Fruit fly (Drosophila melanogaster): Measurements from ENCODE around the gene CG18476.

CG18476 gene

dm6 chr3R:11678016-11678415, at the start of gene CG18476 (continued):
- TF ChIP-seq sim (GFP tag; IDR thresholded peaks at IDR 0.05), result peak; percentile 67; the same call in 1 of the 2 replicates
- peak; percentile 73 for TF ChIP-seq Adf1 (GFP tag; IDR thresholded peaks at IDR 0.05)
- peak; percentile 94 for TF ChIP-seq grau (tag; optimal IDR thresholded peaks at IDR 0.05)
- TF ChIP-seq gro (GFP tag; optimal IDR thresholded peaks at IDR 0.05), result peak; percentile 80
- TF ChIP-seq CG7372 (GFP tag; IDR thresholded peaks at IDR 0.05), result peak; percentile 95
- TF ChIP-seq sqz (GFP tag; optimal IDR thresholded peaks at IDR 0.05), result no peak
- TF ChIP-seq CG11093 (GFP tag; IDR thresholded peaks at IDR 0.05), result peak; percentile 86
- peak; percentile 96 for TF ChIP-seq sens (GFP tag)
- peak; percentile 92 for TF ChIP-seq CG32772 (GFP tag; IDR thresholded peaks at IDR 0.05)
- TF ChIP-seq CG9609 (GFP tag; optimal IDR thresholded peaks at IDR 0.05), result peak; percentile 61
- peak; percentile 93 for TF ChIP-seq tap (tag; optimal IDR thresholded peaks at IDR 0.05)
- TF ChIP-seq Dip2 (GFP tag; IDR thresholded peaks at IDR 0.05), result no peak; the same call in 1 of the 2 replicates
- TF ChIP-seq CG7928 (GFP tag; optimal IDR thresholded peaks at IDR 0.05), result peak; percentile 60
- peak; percentile 88 for TF ChIP-seq CG13775 (GFP tag; optimal IDR thresholded peaks at IDR 0.05)
- no peak for TF ChIP-seq Opbp (GFP tag; IDR thresholded peaks at IDR 0.05; ENCODE audit: partially characterized antibody)
- TF ChIP-seq E2f1 (GFP tag; IDR thresholded peaks at IDR 0.05), result peak; percentile 95
- TF ChIP-seq CG3847 (GFP tag; IDR thresholded peaks at IDR 0.05), result peak; percentile 91
- peak; percentile 96 for TF ChIP-seq Ada2b (GFP tag; IDR thresholded peaks at IDR 0.05)
- peak; percentile 76 for TF ChIP-seq CG6813 (GFP tag; optimal IDR thresholded peaks at IDR 0.05)
- peak; percentile 97 for TF ChIP-seq gem (tag; optimal IDR thresholded peaks at IDR 0.05)
- TF ChIP-seq CG11560 (tag; IDR thresholded peaks at IDR 0.05), result peak; percentile 69
- TF ChIP-seq ash1 (GFP tag; optimal IDR thresholded peaks at IDR 0.05), result no peak
- TF ChIP-seq CG18619 (GFP tag; optimal IDR thresholded peaks at IDR 0.05), result peak; percentile 82
- peak; percentile 91 for TF ChIP-seq ttk (GFP tag; IDR thresholded peaks at IDR 0.05)
- TF ChIP-seq CG32532 (GFP tag; IDR thresholded peaks at IDR 0.05), result peak; percentile 96
- TF ChIP-seq Elba2 (GFP tag; optimal IDR thresholded peaks at IDR 0.05), result peak; percentile 38
- peak; percentile 91 for TF ChIP-seq ind (GFP tag; optimal IDR thresholded peaks at IDR 0.05)
- peak; percentile 62 for TF ChIP-seq sens-2 (GFP tag; IDR thresholded peaks at IDR 0.05)
- peak; percentile 91 for TF ChIP-seq Hsf (GFP tag; optimal IDR thresholded peaks at IDR 0.05)
- TF ChIP-seq MBD-R2 (GFP tag; IDR thresholded peaks at IDR 0.05), result peak; percentile 90
- peak; percentile 94 for TF ChIP-seq CG15269 (tag; optimal IDR thresholded peaks at IDR 0.05)
- peak; percentile 89 for TF ChIP-seq seq (GFP tag; IDR thresholded peaks at IDR 0.05)
- TF ChIP-seq HLH54F (GFP tag; optimal IDR thresholded peaks at IDR 0.05), result peak; percentile 53
- peak; percentile 33 for TF ChIP-seq Dp (GFP tag; optimal IDR thresholded peaks at IDR 0.05)
- TF ChIP-seq CG2120 (GFP tag; optimal IDR thresholded peaks at IDR 0.05), result peak; percentile 92
- TF ChIP-seq CG13894 (tag; optimal IDR thresholded peaks at IDR 0.05), result peak; percentile 84
- peak; percentile 86 for TF ChIP-seq danr (GFP tag; IDR thresholded peaks at IDR 0.05)
- no peak for TF ChIP-seq Bgb (GFP tag; IDR thresholded peaks at IDR 0.05; ENCODE audit: partially characterized antibody)
- TF ChIP-seq CG11398 (GFP tag; optimal IDR thresholded peaks at IDR 0.05), result no peak
- no peak for TF ChIP-seq btn (GFP tag; optimal IDR thresholded peaks at IDR 0.05)
- TF ChIP-seq ssp (GFP tag; IDR thresholded peaks at IDR 0.05), result peak; percentile 80
- TF ChIP-seq CG16863 (GFP tag; optimal IDR thresholded peaks at IDR 0.05), result peak; percentile 55
- TF ChIP-seq nerfin-1 (tag; optimal IDR thresholded peaks at IDR 0.05), result peak; percentile 90
- TF ChIP-seq scrt (GFP tag; optimal IDR thresholded peaks at IDR 0.05), result peak; percentile 85
- TF ChIP-seq CG30431 (GFP tag; optimal IDR thresholded peaks at IDR 0.05), result peak; percentile 57
- TF ChIP-seq Atf6 (GFP tag; IDR thresholded peaks at IDR 0.05), result peak; percentile 88
- TF ChIP-seq CG12104 (GFP tag; optimal IDR thresholded peaks at IDR 0.05), result peak; percentile 89
- TF ChIP-seq caup (GFP tag; optimal IDR thresholded peaks at IDR 0.05; ENCODE audit: severe bottlenecking), result peak; percentile 89
- peak; percentile 91 for TF ChIP-seq CG3281 (GFP tag; optimal IDR thresholded peaks at IDR 0.05)
- peak; percentile 94 for TF ChIP-seq stc (GFP tag; IDR thresholded peaks at IDR 0.05)
- peak; percentile 86 for TF ChIP-seq Fer2 (tag; optimal IDR thresholded peaks at IDR 0.05)
- TF ChIP-seq fd96Cb (tag; optimal IDR thresholded peaks at IDR 0.05), result peak; percentile 93
